Fruit fly (Drosophila melanogaster) whole organism, adult: ENCODE data around the gene CG18649.

Experiments
- CG12768 ChIP-seq: fragments of 200-800 bp; sonication (Bioruptor generic); optimal IDR thresholded peaks from 2 replicates; lab custom pipeline; 2017; ENCODE audit warnings: missing biosample characterization, missing genetic modification characterization, mild to moderate bottlenecking, moderate library complexity, missing genetic modification reagents
- CG14711 ChIP-seq: fragments of 200-800 bp; sonication (Bioruptor generic); optimal IDR thresholded peaks from 2 replicates; lab custom pipeline; 2018; ENCODE audit warnings: missing biosample characterization, mild to moderate bottlenecking, missing genetic modification characterization, moderate library complexity
- CG33017 ChIP-seq: fragments of 200-800 bp; sonication (Bioruptor generic); optimal IDR thresholded peaks from 2 replicates; lab custom pipeline; 2018; ENCODE audit warnings: missing biosample characterization, mild to moderate bottlenecking, missing genetic modification characterization, moderate library complexity
- CG7045 ChIP-seq: fragments of 200-800 bp; sonication (Bioruptor generic); optimal IDR thresholded peaks from 2 replicates; lab custom pipeline; 2017; ENCODE audit warnings: missing biosample characterization, mild to moderate bottlenecking, missing genetic modification characterization
- CG7101 ChIP-seq: fragments of 200-800 bp; sonication (Bioruptor generic); optimal IDR thresholded peaks from 2 replicates; lab custom pipeline; 2018; ENCODE audit warnings: missing biosample characterization, mild to moderate bottlenecking, missing genetic modification characterization, moderate library complexity
- Clk ChIP-seq: fragments of 200-800 bp; sonication (Bioruptor generic); optimal IDR thresholded peaks from 2 replicates; lab custom pipeline; 2017; ENCODE audit warnings: missing biosample characterization, missing genetic modification characterization
- Crg-1 ChIP-seq: fragments of 200-800 bp; sonication (Bioruptor generic); optimal IDR thresholded peaks from 2 replicates; lab custom pipeline; 2016; ENCODE audit warnings: missing biosample characterization, missing genetic modification characterization
- Mnt ChIP-seq: fragments of 200-800 bp; sonication (Bioruptor generic); optimal IDR thresholded peaks from 2 replicates; lab custom pipeline; 2016; ENCODE audit warnings: missing biosample characterization, mild to moderate bottlenecking, missing genetic modification characterization
- kay ChIP-seq: fragments of 200-800 bp; sonication (Bioruptor generic); peaks from one replicate; lab custom pipeline; 2016; ENCODE audit warnings: missing biosample characterization, missing genetic modification characterization, borderline replicate concordance
- ovo ChIP-seq: fragments of 200-800 bp; sonication (Bioruptor generic); optimal IDR thresholded peaks from 2 replicates; lab custom pipeline; 2016; ENCODE audit warnings: missing biosample characterization, missing genetic modification characterization
- pad ChIP-seq: fragments of 200-800 bp; sonication (Bioruptor generic); optimal IDR thresholded peaks from 3 replicates; lab custom pipeline; 2017; ENCODE audit warnings: missing biosample characterization, missing genetic modification characterization, mild to moderate bottlenecking, moderate library complexity, missing genetic modification reagents
- tj ChIP-seq: fragments of 200-800 bp; sonication (Bioruptor generic); optimal IDR thresholded peaks from 3 replicates; lab custom pipeline; 2017; ENCODE audit warnings: missing biosample characterization, mild to moderate bottlenecking, missing genetic modification characterization, moderate library complexity

dm6 chr3L:15073680-15074079 is 19.7 kb upstream of the CG18649 start:
- no peak for TF ChIP-seq ovo (GFP tag; lab: Kevin White, UChicago)
- no peak for TF ChIP-seq CG7101 (tag; lab: Kevin White, UChicago)
- no peak for TF ChIP-seq CG7045 (GFP tag; lab: Kevin White, UChicago)
- no peak for TF ChIP-seq Mnt
- no peak for TF ChIP-seq CG14711 (tag; lab: Kevin White, UChicago)
- no peak for TF ChIP-seq Clk (GFP tag; lab: Kevin White, UChicago)
- TF ChIP-seq tj: no peak
- TF ChIP-seq kay: no peak
- no peak for TF ChIP-seq Crg-1 (GFP tag; lab: Kevin White, UChicago)
- TF ChIP-seq CG12768 (GFP tag; lab: Kevin White, UChicago): no peak
- TF ChIP-seq pad: no peak
- TF ChIP-seq CG33017 (tag; lab: Kevin White, UChicago): no peak
